Worm (Caenorhabditis elegans) whole organism, L2 larva: Measurements from ENCODE around the gene F49C12.15.

ENCODE experiments used
- R02D3.7 ChIP-seq: fragments of 150-350 bp; optimal IDR thresholded peaks from 2 replicates; lab custom pipeline; 2014; ENCODE audit warnings: missing biosample characterization, missing genetic modification characterization
- ZK546.5 ChIP-seq: sonication (generic microtip); optimal IDR thresholded peaks from 2 replicates; lab custom pipeline; 2017; ENCODE audit warnings: missing biosample characterization, missing genetic modification characterization
- alr-1 ChIP-seq: fragments of 150-350 bp; optimal IDR thresholded peaks from 2 replicates; lab custom pipeline; 2014; ENCODE audit warnings: missing biosample characterization, missing genetic modification characterization
- aly-2 ChIP-seq: fragments of 150-350 bp; optimal IDR thresholded peaks from 2 replicates; lab custom pipeline; 2014; ENCODE audit warnings: missing biosample characterization, missing genetic modification characterization
- ama-1 ChIP-seq: fragments of 150-350 bp; optimal IDR thresholded peaks from 2 replicates; lab custom pipeline; 2018; ENCODE audit warnings: inconsistent platforms
- lin-13 ChIP-seq: fragments of 150-350 bp; optimal IDR thresholded peaks from 2 replicates; lab custom pipeline; 2014; ENCODE audit warnings: missing biosample characterization, missing genetic modification reagents, missing genetic modification characterization
- mdl-1 ChIP-seq, 2 experiments: fragments of 150-350 bp in 1 of 2; sonication (generic microtip) in 1 of 2; optimal IDR thresholded peaks; 2 replicates each; lab custom pipeline; 2017; ENCODE audit warnings: missing biosample characterization in 2 of 2, missing genetic modification characterization in 2 of 2
- nhr-21 ChIP-seq: fragments of 150-350 bp; optimal IDR thresholded peaks from 2 replicates; lab custom pipeline; 2014; ENCODE audit warnings: missing biosample characterization, missing genetic modification characterization
- nhr-237 ChIP-seq: fragments of 150-350 bp; optimal IDR thresholded peaks from 2 replicates; lab custom pipeline; 2014; ENCODE audit warnings: missing biosample characterization, missing genetic modification characterization
- nhr-25 ChIP-seq: fragments of 150-350 bp; sonication (generic microtip); optimal IDR thresholded peaks from 3 replicates; lab custom pipeline; 2014; ENCODE audit warnings: missing biosample characterization, missing genetic modification characterization
- unc-39 ChIP-seq: fragments of 150-350 bp; optimal IDR thresholded peaks from 2 replicates; lab custom pipeline; 2014; ENCODE audit warnings: missing biosample characterization, missing genetic modification characterization
- ztf-11 ChIP-seq: sonication (generic microtip); optimal IDR thresholded peaks from 2 replicates; lab custom pipeline; 2017; ENCODE audit warnings: missing biosample characterization, missing genetic modification characterization

DNA sequence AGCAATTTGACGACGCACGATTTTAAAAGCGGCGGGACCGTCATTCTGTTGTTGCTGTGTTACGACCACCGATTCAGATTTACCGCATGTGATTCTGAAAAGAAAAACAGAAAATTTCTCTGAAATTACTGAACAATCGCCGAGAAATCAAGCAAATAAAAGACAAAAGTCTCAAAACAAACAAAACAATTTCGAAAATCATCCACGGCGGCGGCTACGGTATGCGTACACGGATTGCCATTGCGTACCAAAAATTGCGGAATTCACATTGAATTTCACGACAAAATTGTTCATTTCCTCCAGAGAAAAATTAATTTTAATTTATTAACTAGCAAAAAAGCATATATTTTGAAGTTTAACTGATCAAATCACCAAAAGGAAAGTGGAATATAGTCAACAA, 42.2 kb downstream of the F49C12.15 start, which contains the start of gene pezo-1:
- TF ChIP-seq mdl-1 (tag; optimal IDR thresholded peaks at IDR 0.05; lab: Kevin White, UChicago) = no peak
- TF ChIP-seq nhr-21 = no peak
- no peak for TF ChIP-seq ama-1 (lab: Kevin White, UChicago)
- TF ChIP-seq nhr-237 (tag; lab: Kevin White, UChicago) = no peak
- TF ChIP-seq nhr-25 (tag; lab: Kevin White, UChicago) = no peak
- no peak for TF ChIP-seq R02D3.7 (tag; lab: Kevin White, UChicago)
- no peak for TF ChIP-seq lin-13 (GFP tag; lab: Kevin White, UChicago)
- TF ChIP-seq ZK546.5 = no peak
- TF ChIP-seq alr-1 (tag; lab: Kevin White, UChicago) = no peak
- no peak for TF ChIP-seq ztf-11
- TF ChIP-seq unc-39 (tag; lab: Kevin White, UChicago) = no peak
- no peak for TF ChIP-seq aly-2 (tag; lab: Kevin White, UChicago)
